Fruit fly (Drosophila melanogaster) whole organism, embryonic: ENCODE results near the gene CG7275.

ENCODE experiments used
- B-H2 ChIP-seq: fragments of 200-800 bp; sonication (Bioruptor generic); optimal IDR thresholded peaks from 2 replicates; lab custom pipeline; 2018; ENCODE audit warnings: missing biosample characterization, mild to moderate bottlenecking, missing genetic modification characterization
- CG10654 ChIP-seq: fragments of 200-800 bp; sonication (Bioruptor generic); optimal IDR thresholded peaks from 2 replicates; lab custom pipeline; 2016; ENCODE audit warnings: missing biosample characterization, missing genetic modification characterization
- CG10979 ChIP-seq: fragments of 200-800 bp; sonication (Bioruptor generic); optimal IDR thresholded peaks from 2 replicates; lab custom pipeline; 2018; ENCODE audit warnings: missing biosample characterization, mild to moderate bottlenecking, missing genetic modification characterization, moderate library complexity
- CG11093 ChIP-seq: fragments of 200-800 bp; sonication (Bioruptor generic); IDR thresholded peaks from 3 replicates; pipeline ENCODE4 v1.3.6; 2022; ENCODE audit warnings: missing biosample characterization, missing genetic modification characterization
- CG11456 ChIP-seq: fragments of 200-800 bp; sonication (Bioruptor generic); IDR thresholded peaks from 3 replicates; pipeline ENCODE4 v1.3.6; 2022; ENCODE audit warnings: missing biosample characterization, missing genetic modification characterization
- CG12744 ChIP-seq: fragments of 200-800 bp; sonication (Bioruptor generic); optimal IDR thresholded peaks from 2 replicates; lab custom pipeline; 2016; ENCODE audit warnings: missing biosample characterization, missing genetic modification characterization
- CG30431 ChIP-seq: fragments of 200-800 bp; sonication (Bioruptor generic); optimal IDR thresholded peaks from 2 replicates; lab custom pipeline; 2017; ENCODE audit warnings: missing biosample characterization, missing genetic modification characterization
- CG3163 ChIP-seq: fragments of 200-800 bp; sonication (Bioruptor generic); optimal IDR thresholded peaks from 3 replicates; lab custom pipeline; 2016; ENCODE audit warnings: missing biosample characterization, missing genetic modification characterization
- CG34376 ChIP-seq: fragments of 200-800 bp; sonication (Bioruptor generic); optimal IDR thresholded peaks from 2 replicates; lab custom pipeline; 2018; ENCODE audit warnings: missing biosample characterization, mild to moderate bottlenecking, missing genetic modification characterization
- CG43689 ChIP-seq: fragments of 200-800 bp; sonication (Bioruptor generic); IDR thresholded peaks from 2 replicates; pipeline ENCODE4 v1.3.6; 2022; ENCODE audit warnings: missing biosample characterization, missing genetic modification characterization
- CG6689 ChIP-seq: fragments of 200-800 bp; sonication (Bioruptor generic); IDR thresholded peaks from 2 replicates; pipeline ENCODE4 v1.3.6; 2022; ENCODE audit warnings: missing biosample characterization, missing genetic modification characterization
- CG7928 ChIP-seq: fragments of 200-800 bp; sonication (Bioruptor generic); optimal IDR thresholded peaks from 2 replicates; lab custom pipeline; 2017; ENCODE audit warnings: missing biosample characterization, mild to moderate bottlenecking, missing genetic modification characterization
- CG8290 ChIP-seq, 3 experiments: fragments of 200-800 bp; sonication (Bioruptor generic); optimal IDR thresholded peaks; 2 replicates each; lab custom pipeline; 2016 to 2019; ENCODE audit warnings: missing biosample characterization in 3 of 3, missing genetic modification characterization in 3 of 3, mild to moderate bottlenecking in 2 of 3, moderate library complexity in 1 of 3
- D ChIP-seq, 2 experiments: fragments of 200-800 bp in 1 of 2; fragments of >200 bp in 1 of 2; sonication (Bioruptor generic) in 1 of 2; optimal IDR thresholded peaks; 2 replicates in 1 of 2; 3 replicates in 1 of 2; lab custom pipeline; 2017; ENCODE audit warnings: mild to moderate bottlenecking in 1 of 2, missing biosample characterization in 1 of 2, missing genetic modification characterization in 1 of 2, missing genetic modification reagents in 1 of 2
- D19A ChIP-seq: fragments of 200-800 bp; optimal IDR thresholded peaks from 3 replicates; lab custom pipeline; 2019; ENCODE audit warnings: missing biosample characterization, mild to moderate bottlenecking, missing genetic modification characterization, moderate library complexity
- Drgx ChIP-seq: fragments of 200-800 bp; sonication (Bioruptor generic); IDR thresholded peaks from 2 replicates; pipeline ENCODE4 v1.3.6; 2022; ENCODE audit warnings: missing biosample characterization, missing genetic modification characterization
- ERR ChIP-seq: fragments of 200-800 bp; sonication (Bioruptor generic); optimal IDR thresholded peaks from 2 replicates; lab custom pipeline; 2016; ENCODE audit warnings: missing biosample characterization, missing genetic modification characterization
- Fer2 ChIP-seq: fragments of 200-800 bp; sonication (Bioruptor generic); optimal IDR thresholded peaks from 2 replicates; lab custom pipeline; 2018; ENCODE audit warnings: missing biosample characterization, mild to moderate bottlenecking, missing genetic modification characterization, moderate library complexity
- Gsc ChIP-seq: fragments of 200-800 bp; sonication (Bioruptor generic); IDR thresholded peaks from 2 replicates; pipeline ENCODE4 v1.3.6; 2022; ENCODE audit warnings: missing biosample characterization, missing genetic modification characterization
- HLH54F ChIP-seq: fragments of 200-800 bp; sonication (Bioruptor generic); optimal IDR thresholded peaks from 3 replicates; lab custom pipeline; 2016; ENCODE audit warnings: missing biosample characterization, missing genetic modification characterization
- Hand ChIP-seq: fragments of 200-800 bp; sonication (Bioruptor generic); optimal IDR thresholded peaks from 2 replicates; lab custom pipeline; 2017; ENCODE audit warnings: mild to moderate bottlenecking, missing biosample characterization, missing genetic modification reagents, missing genetic modification characterization
- Hmr ChIP-seq: fragments of 200-800 bp; sonication (Bioruptor generic); optimal IDR thresholded peaks from 3 replicates; lab custom pipeline; 2017; ENCODE audit warnings: mild to moderate bottlenecking, missing biosample characterization, missing genetic modification reagents, missing genetic modification characterization
- Hmx ChIP-seq: fragments of 200-800 bp; sonication (Bioruptor generic); optimal IDR thresholded peaks from 2 replicates; lab custom pipeline; 2016; ENCODE audit warnings: missing biosample characterization, missing genetic modification characterization
- Hr51 ChIP-seq, 2 experiments: fragments of 200-800 bp; sonication (Bioruptor generic); optimal IDR thresholded peaks; 2 replicates in 1 of 2; 3 replicates in 1 of 2; lab custom pipeline; 2016 to 2018; ENCODE audit warnings: missing biosample characterization in 2 of 2, missing genetic modification characterization in 2 of 2, mild to moderate bottlenecking in 1 of 2, moderate library complexity in 1 of 2
- Nf-YC ChIP-seq: fragments of 200-800 bp; optimal IDR thresholded peaks from 3 replicates; lab custom pipeline; 2019; ENCODE audit warnings: missing biosample characterization, mild to moderate bottlenecking, missing genetic modification characterization, moderate library complexity
- Opbp ChIP-seq: fragments of 200-800 bp; sonication (Bioruptor generic); IDR thresholded peaks from 3 replicates; pipeline ENCODE4 v1.3.6; 2022; ENCODE audit warnings: missing biosample characterization, missing genetic modification characterization; ENCODE audit not compliant: partially characterized antibody
- Side ChIP-seq: fragments of 200-800 bp; sonication (Bioruptor generic); optimal IDR thresholded peaks from 2 replicates; lab custom pipeline; 2016; ENCODE audit warnings: missing biosample characterization, missing genetic modification characterization
- Sin3A ChIP-seq: fragments of >200 bp; optimal IDR thresholded peaks from 2 replicates; lab custom pipeline; 2018
- Spps ChIP-seq: fragments of 200-800 bp; sonication (Bioruptor generic); optimal IDR thresholded peaks from 2 replicates; lab custom pipeline; 2018; ENCODE audit warnings: missing biosample characterization, mild to moderate bottlenecking, missing genetic modification characterization
- Sry-β ChIP-seq: fragments of 200-800 bp; sonication (Bioruptor generic); optimal IDR thresholded peaks from 2 replicates; lab custom pipeline; 2018; ENCODE audit warnings: missing biosample characterization, mild to moderate bottlenecking, missing genetic modification characterization, moderate library complexity
- Stat92E ChIP-seq, 3 experiments: fragments of >200 bp in 2 of 3; fragments of 200-800 bp in 1 of 3; sonication (Bioruptor generic) in 1 of 3; optimal IDR thresholded peaks; 2 replicates each; lab custom pipeline; 2017 to 2019; ENCODE audit warnings: missing biosample characterization in 3 of 3, missing genetic modification characterization in 3 of 3, mild to moderate bottlenecking in 1 of 3, moderate library complexity in 1 of 3
- cad ChIP-seq: fragments of >200 bp; optimal IDR thresholded peaks from 2 replicates; lab custom pipeline; 2017; ENCODE audit warnings: missing biosample characterization, missing genetic modification characterization
- emc ChIP-seq: fragments of 200-800 bp; sonication (Bioruptor generic); optimal IDR thresholded peaks from 2 replicates; lab custom pipeline; 2016; ENCODE audit warnings: missing biosample characterization, missing genetic modification characterization
- gcm2 ChIP-seq: fragments of 200-800 bp; sonication (Bioruptor generic); optimal IDR thresholded peaks from 2 replicates; lab custom pipeline; 2016; ENCODE audit warnings: missing biosample characterization, missing genetic modification characterization
- gro ChIP-seq: fragments of 200-800 bp; sonication (Bioruptor generic); optimal IDR thresholded peaks from 2 replicates; lab custom pipeline; 2016; ENCODE audit warnings: missing biosample characterization, missing genetic modification characterization
- kni ChIP-seq: fragments of 200-800 bp; sonication (Bioruptor generic); optimal IDR thresholded peaks from 3 replicates; lab custom pipeline; 2017; ENCODE audit warnings: mild to moderate bottlenecking, missing biosample characterization, missing genetic modification reagents, missing genetic modification characterization
- knrl ChIP-seq: fragments of 200-800 bp; sonication (Bioruptor generic); IDR thresholded peaks from 3 replicates; pipeline ENCODE4 v1.3.6; 2022; ENCODE audit warnings: missing biosample characterization, missing genetic modification characterization; ENCODE audit not compliant: partially characterized antibody
- lab ChIP-seq: fragments of 200-800 bp; sonication (Bioruptor generic); optimal IDR thresholded peaks from 3 replicates; lab custom pipeline; 2017; ENCODE audit warnings: missing biosample characterization, missing genetic modification characterization, mild to moderate bottlenecking, moderate library complexity, missing genetic modification reagents
- pan ChIP-seq, 4 experiments: fragments of >200 bp in 3 of 4; fragments of 200-800 bp in 1 of 4; sonication (Bioruptor generic) in 1 of 4; optimal IDR thresholded peaks in 3 of 4; IDR thresholded peaks in 1 of 4; 2 replicates each; pipeline versions ENCODE4 v1.3.6 to Lab custom; 2017 to 2022; ENCODE audit warnings: missing biosample characterization in 2 of 4, missing genetic modification characterization in 2 of 4, mixed read lengths in 1 of 4
- phol ChIP-seq: fragments of 200-800 bp; sonication (Bioruptor generic); optimal IDR thresholded peaks from 3 replicates; lab custom pipeline; 2018; ENCODE audit warnings: missing biosample characterization, mild to moderate bottlenecking, missing genetic modification characterization, moderate library complexity
- pnt ChIP-seq: fragments of 200-800 bp; sonication (Bioruptor generic); optimal IDR thresholded peaks from 3 replicates; lab custom pipeline; 2016; ENCODE audit warnings: missing biosample characterization, missing genetic modification characterization
- pzg ChIP-seq: fragments of 200-800 bp; sonication (Bioruptor generic); optimal IDR thresholded peaks from 3 replicates; lab custom pipeline; 2018; ENCODE audit warnings: missing biosample characterization, mild to moderate bottlenecking, missing genetic modification characterization, moderate library complexity
- schlank ChIP-seq: fragments of 200-800 bp; sonication (Bioruptor generic); optimal IDR thresholded peaks from 2 replicates; lab custom pipeline; 2018; ENCODE audit warnings: missing biosample characterization, mild to moderate bottlenecking, missing genetic modification characterization
- sens ChIP-seq: fragments of 200-800 bp; sonication (Bioruptor generic); peaks from one replicate; lab custom pipeline; 2016; ENCODE audit warnings: missing biosample characterization, missing genetic modification characterization
- tio ChIP-seq: fragments of 200-800 bp; sonication (Bioruptor generic); optimal IDR thresholded peaks from 2 replicates; lab custom pipeline; 2017; ENCODE audit warnings: missing biosample characterization, missing genetic modification characterization, inconsistent platforms
- twi ChIP-seq: fragments of 200-800 bp; optimal IDR thresholded peaks from 2 replicates; lab custom pipeline; 2019; ENCODE audit warnings: missing biosample characterization, mild to moderate bottlenecking, missing genetic modification characterization, moderate library complexity
- zen ChIP-seq: fragments of 200-800 bp; sonication (Bioruptor generic); optimal IDR thresholded peaks from 3 replicates; lab custom pipeline; 2018; ENCODE audit warnings: missing biosample characterization, mild to moderate bottlenecking, missing genetic modification characterization, moderate library complexity
- zen2 ChIP-seq: fragments of 200-800 bp; sonication (Bioruptor generic); IDR thresholded peaks from 3 replicates; pipeline ENCODE4 v1.3.6; 2022; ENCODE audit warnings: missing biosample characterization, missing genetic modification characterization; ENCODE audit not compliant: partially characterized antibody

CG7275 gene

DNA sequence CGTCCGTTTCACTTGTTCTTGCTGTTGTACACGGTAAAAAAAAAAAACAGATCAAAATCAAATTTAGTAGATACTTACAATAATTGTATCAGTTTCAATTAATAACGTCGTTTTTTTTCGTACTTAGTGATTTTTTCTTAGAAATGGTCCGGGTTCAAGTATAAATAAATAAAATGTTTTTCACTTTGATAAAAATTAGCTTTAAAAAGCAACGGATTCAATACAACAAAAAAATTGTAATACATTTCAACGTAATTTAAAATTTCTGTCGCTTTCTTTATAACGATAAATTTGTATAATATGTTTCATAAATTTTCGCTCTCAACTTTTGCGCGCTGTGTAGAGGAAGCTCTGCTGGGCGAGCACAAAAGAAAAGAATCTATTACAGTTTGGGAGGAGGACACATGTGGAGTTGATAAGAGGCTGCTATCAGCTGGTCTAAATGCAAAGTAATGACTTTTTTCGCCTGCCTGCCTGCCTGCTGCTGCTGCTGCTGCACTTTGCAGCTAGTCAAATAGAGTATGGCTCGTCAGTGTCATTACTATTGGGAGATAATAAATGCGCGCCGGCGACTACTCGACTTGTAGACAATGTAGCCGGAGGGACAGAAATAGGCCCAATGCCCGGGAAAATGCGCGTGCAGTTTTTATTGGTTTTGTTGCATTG is 39.3 kb downstream of the CG7275 start (continued):
- TF ChIP-seq CG6689 (peak; percentile 78), ERR (no peak), pnt (GFP tag; lab: Kevin White, UChicago) (peak; percentile 2), pan (optimal IDR thresholded peaks at IDR 0.05; lab: Kevin White, UChicago) (no peak), pan (GFP tag; optimal IDR thresholded peaks at IDR 0.05 in 1 of 2, IDR thresholded peaks at IDR 0.05 in 1 of 2) (peak in 1 of 2 experiments; percentile 66), Sin3A (lab: Kevin White, UChicago) (no peak), Hmx (GFP tag; lab: Kevin White, UChicago) (peak; percentile 49), sens (GFP tag; lab: Kevin White, UChicago) (peak; percentile 96), CG8290 (GFP tag; optimal IDR thresholded peaks at IDR 0.05; lab: Kevin White, UChicago) (no peak), CG8290 (tag; optimal IDR thresholded peaks at IDR 0.05; lab: Kevin White, UChicago) (no peak), tio (GFP tag; lab: Kevin White, UChicago) (peak; percentile 68), D19A (tag; lab: Kevin White, UChicago) (peak; percentile 58), lab (GFP tag; lab: Kevin White, UChicago) (peak; percentile 68), emc (GFP tag; lab: Kevin White, UChicago) (no peak), kni (no peak), zen2 (no peak), Nf-YC (tag; lab: Kevin White, UChicago) (peak; percentile 15), schlank (no peak), knrl (no peak), HLH54F (peak; percentile 10), CG30431 (GFP tag; lab: Kevin White, UChicago) (peak; percentile 29), pzg (GFP tag; lab: Kevin White, UChicago) (no peak), Gsc (GFP tag; lab: Robert Waterston, UW) (no peak), CG7928 (no peak), CG10654 (GFP tag; lab: Kevin White, UChicago) (peak; percentile 33), Drgx (GFP tag; lab: Robert Waterston, UW) (peak; percentile 56), CG11456 (GFP tag; lab: Robert Waterston, UW) (no peak), CG3163 (no peak), phol (tag; lab: Kevin White, UChicago) (peak; percentile 84), CG10979 (tag; lab: Kevin White, UChicago) (peak; percentile 76), D (optimal IDR thresholded peaks at IDR 0.05; lab: Kevin White, UChicago) (no peak), D (GFP tag; optimal IDR thresholded peaks at IDR 0.05; lab: Kevin White, UChicago) (peak; percentile 64), Hmr (GFP tag; lab: Kevin White, UChicago) (peak; percentile 73), twi (tag; lab: Kevin White, UChicago) (peak; percentile 16), Spps (tag; lab: Kevin White, UChicago) (peak; percentile 35), Side (GFP tag; lab: Kevin White, UChicago) (no peak), cad (GFP tag; lab: Kevin White, UChicago) (no peak), Stat92E (GFP tag; optimal IDR thresholded peaks at IDR 0.05; lab: Kevin White, UChicago) (no peak), CG43689 (no peak), zen (tag; lab: Kevin White, UChicago) (peak; percentile 74), CG34376 (GFP tag; lab: Kevin White, UChicago) (no peak), gcm2 (no peak), CG12744 (no peak), Hand (GFP tag; lab: Kevin White, UChicago) (peak; percentile 5), Hr51 (GFP tag; optimal IDR thresholded peaks at IDR 0.05; lab: Kevin White, UChicago) (peak; percentile 14 to 86), gro (GFP tag; lab: Kevin White, UChicago) (peak; percentile 20), Fer2 (tag; lab: Kevin White, UChicago) (no peak), B-H2 (GFP tag; lab: Kevin White, UChicago) (no peak), Sry-β (GFP tag; lab: Kevin White, UChicago) (no peak), Opbp (GFP tag; lab: Robert Waterston, UW) (no peak), CG11093 (GFP tag; lab: Robert Waterston, UW) (0 out of 3 replicates have a peak, but pooled peaks have one; percentile 43)
